Worm (Caenorhabditis elegans): ENCODE data around the gene ula-1.
A peak's percentile ranks its signal among the peaks of the same experiment; 100 is the strongest.

ula-1 gene

ce11 chrIII:4956566-4956965 is 36.4 kb upstream of the ula-1 start, which contains the start of gene C26E6.1:
Gene C26E6.1, plus strand, starts transcription at chrIII:4956866.
- TF ChIP-seq nhr-6 (tag; optimal IDR thresholded peaks at IDR 0.05), result no peak
- no peak for TF ChIP-seq pqm-1 (tag; optimal IDR thresholded peaks at IDR 0.05)
- no peak for TF ChIP-seq Y48G9A.11 (GFP tag; IDR thresholded peaks at IDR 0.05)
- peak in 1 of 2 experiments; percentile 25 for TF ChIP-seq unc-62 (GFP tag; optimal IDR thresholded peaks at IDR 0.05 in 1 of 2)
- TF ChIP-seq unc-62 (tag; optimal IDR thresholded peaks at IDR 0.05), result no peak
- no peak for TF ChIP-seq lin-29 (GFP tag; IDR thresholded peaks at IDR 0.05)
- TF ChIP-seq T26A8.4 (GFP tag; IDR thresholded peaks at IDR 0.05), result no peak

DNA sequence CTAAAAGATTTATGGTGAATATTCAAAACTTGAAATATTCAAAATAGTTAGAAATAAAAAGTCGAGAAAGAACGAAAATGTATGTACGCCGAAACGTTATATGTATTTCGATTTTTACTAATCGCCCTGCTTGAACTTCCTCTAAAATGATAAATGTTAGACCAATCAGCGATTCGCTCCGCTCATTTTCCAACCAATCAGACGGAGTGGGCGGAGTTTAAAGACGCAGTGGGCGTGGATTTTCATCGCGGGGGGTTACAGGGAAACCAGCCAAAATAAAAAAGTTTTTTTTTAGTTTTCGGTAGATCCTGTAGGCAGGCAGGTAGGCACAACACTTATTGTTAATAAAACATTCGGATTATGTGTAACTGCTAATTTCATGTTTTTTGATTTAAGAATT is 32.8 kb upstream of the ula-1 start:
- TF ChIP-seq nhr-102 (tag; optimal IDR thresholded peaks at IDR 0.05) (no peak), ceh-82 (tag; optimal IDR thresholded peaks at IDR 0.05) (no peak), aly-2 (tag; optimal IDR thresholded peaks at IDR 0.05) (no peak), daf-19 (GFP tag; conservative IDR thresholded peaks at IDR 0.05) (no peak)

ce11 chrIII:4951824-4952223 is 31.7 kb upstream of the ula-1 start, which contains the start of gene flh-2:
Gene flh-2, plus strand, starts transcription at chrIII:4952124.
- TF ChIP-seq unc-62 (GFP tag; optimal IDR thresholded peaks at IDR 0.05 in 1 of 2) (no peak), unc-62 (tag; optimal IDR thresholded peaks at IDR 0.05) (no peak), egl-27 (tag; optimal IDR thresholded peaks at IDR 0.05) (no peak), madf-9 (GFP tag; conservative IDR thresholded peaks at IDR 0.05) (no peak), egl-43 (GFP tag; IDR thresholded peaks at IDR 0.05) (no peak), daf-19 (GFP tag; conservative IDR thresholded peaks at IDR 0.05) (no peak), nhr-111 (GFP tag; optimal IDR thresholded peaks at IDR 0.05) (no peak), daf-12 (tag; optimal IDR thresholded peaks at IDR 0.05) (no peak), R02D3.7 (tag; optimal IDR thresholded peaks at IDR 0.05) (no peak), lin-38 (GFP tag; IDR thresholded peaks at IDR 0.05) (no peak), D1046.2 (GFP tag; IDR thresholded peaks at IDR 0.05) (no peak), hmg-1.1 (GFP tag; IDR thresholded peaks at IDR 0.05) (no peak), aly-2 (tag; optimal IDR thresholded peaks at IDR 0.05) (no peak), Y5F2A.4 (GFP tag; optimal IDR thresholded peaks at IDR 0.05) (no peak), ama-1 (optimal IDR thresholded peaks at IDR 0.05) (no peak), snpc-4 (tag; optimal IDR thresholded peaks at IDR 0.05) (no peak), Y48G9A.11 (GFP tag; IDR thresholded peaks at IDR 0.05) (no peak)

ce11 chrIII:4951210-4951609 is 31.1 kb upstream of the ula-1 start:
- TF ChIP-seq daf-16 (GFP tag; optimal IDR thresholded peaks at IDR 0.05) (peak in 1 of 2 experiments; percentile 67), daf-16 (tag; optimal IDR thresholded peaks at IDR 0.05) (peak; percentile 12), aha-1 (tag) (peak; percentile 66), php-3 (GFP tag; IDR thresholded peaks at IDR 0.05) (no peak), egl-43 (GFP tag; IDR thresholded peaks at IDR 0.05) (0 out of 2 replicates have a peak, but pooled peaks have one; percentile 23), hlh-11 (tag; optimal IDR thresholded peaks at IDR 0.05) (peak; percentile 26), set-16 (GFP tag; IDR thresholded peaks at IDR 0.05) (peak; percentile 92)

- no peak for TF ChIP-seq Y75B8A.6 (GFP tag; IDR thresholded peaks at IDR 0.05)
- peak; percentile 56; the same call in 1 of the 2 replicates for TF ChIP-seq egl-43 (GFP tag; IDR thresholded peaks at IDR 0.05)
- TF ChIP-seq lsy-2 (tag; optimal IDR thresholded peaks at IDR 0.05), result peak in 1 of 2 experiments; percentile 43
- TF ChIP-seq mep-1 (tag; optimal IDR thresholded peaks at IDR 0.05), result peak; percentile 55
- TF ChIP-seq hlh-11 (tag; optimal IDR thresholded peaks at IDR 0.05), result peak; percentile 58
- TF ChIP-seq rbr-2 (tag; optimal IDR thresholded peaks at IDR 0.05), result peak; percentile 63
- 0 out of 2 replicates have a peak, but pooled peaks have one; percentile 26 for TF ChIP-seq lin-38 (GFP tag; IDR thresholded peaks at IDR 0.05)
- peak; percentile 25 for TF ChIP-seq mes-2 (tag; optimal IDR thresholded peaks at IDR 0.05; ENCODE audit: poor library complexity, severe bottlenecking)
- TF ChIP-seq hif-1 (tag; optimal IDR thresholded peaks at IDR 0.05), result peak in 1 of 2 experiments; percentile 62
- TF ChIP-seq fkh-10 (GFP tag; optimal IDR thresholded peaks at IDR 0.05), result peak; percentile 23
- TF ChIP-seq F26F4.8 (GFP tag; conservative IDR thresholded peaks at IDR 0.05), result no peak
- peak; percentile 64 for TF ChIP-seq madf-9 (GFP tag; conservative IDR thresholded peaks at IDR 0.05)
- TF ChIP-seq lin-39 (tag; optimal IDR thresholded peaks at IDR 0.05), result no peak
- peak; percentile 7 for TF ChIP-seq F37D6.2 (tag; optimal IDR thresholded peaks at IDR 0.05)
- no peak for TF ChIP-seq dmd-9 (GFP tag; IDR thresholded peaks at IDR 0.05)
- peak; percentile 13 for TF ChIP-seq dve-1 (tag; optimal IDR thresholded peaks at IDR 0.05; ENCODE audit: insufficient read depth)
- 0 out of 2 replicates have a peak, but pooled peaks have one; percentile 25 for TF ChIP-seq ctbp-1 (GFP tag; IDR thresholded peaks at IDR 0.05)
- peak; percentile 67 for TF ChIP-seq set-16 (GFP tag; IDR thresholded peaks at IDR 0.05)
- peak; percentile 54; the same call in 1 of the 2 replicates for TF ChIP-seq tra-1 (GFP tag; IDR thresholded peaks at IDR 0.05)
- TF ChIP-seq hlh-30 (tag; optimal IDR thresholded peaks at IDR 0.05; ENCODE audit: insufficient read depth), result peak; percentile 97
- peak; percentile 68 for TF ChIP-seq hmg-1.1 (GFP tag; IDR thresholded peaks at IDR 0.05)
Observed at ce11 chrIII:4950345-4950744, 30.2 kb upstream of the ula-1 start.
